Worm (Caenorhabditis elegans): ENCODE results near the gene enee-1.

enee-1 gene

DNA sequence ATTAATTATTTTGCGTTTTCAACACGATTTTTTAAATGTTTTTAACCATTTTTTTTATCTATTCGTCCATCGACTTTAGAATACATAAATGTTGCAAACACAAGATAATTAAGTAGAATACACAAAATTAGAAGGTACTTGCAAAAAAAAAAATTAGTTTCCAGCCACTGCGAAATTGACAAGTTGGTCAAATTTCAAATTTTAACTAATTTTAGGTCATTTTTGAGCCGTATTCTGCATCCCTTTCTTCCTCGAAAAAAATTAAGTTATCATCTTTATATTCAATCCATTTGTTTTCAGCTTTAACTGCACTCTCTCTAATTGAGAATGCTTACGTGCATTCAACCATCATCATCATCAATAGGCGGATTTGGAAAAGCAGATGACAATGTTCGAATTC, 44.9 kb downstream of the enee-1 start, which contains the start of gene egl-26:
egl-26 (plus strand) TSS at position 301 of the 400 bp plus-strand sequence.
- TF ChIP-seq ztf-25 (GFP tag; IDR thresholded peaks at IDR 0.05) (no peak), Y95B8A.8 (GFP tag; IDR thresholded peaks at IDR 0.05) (no peak), tlf-1 (GFP tag; optimal IDR thresholded peaks at IDR 0.05) (no peak), F37B4.10 (GFP tag; IDR thresholded peaks at IDR 0.05) (no peak), ccch-3 (GFP tag; optimal IDR thresholded peaks at IDR 0.05) (no peak), Y79H2A.3 (GFP tag; conservative IDR thresholded peaks at IDR 0.05) (no peak), xnd-1 (tag; optimal IDR thresholded peaks at IDR 0.05) (no peak), attf-6 (GFP tag; IDR thresholded peaks at IDR 0.05) (no peak), unc-130 (GFP tag; optimal IDR thresholded peaks at IDR 0.05) (no peak), sdz-38 (tag; optimal IDR thresholded peaks at IDR 0.05) (no peak), K11D2.4 (GFP tag; IDR thresholded peaks at IDR 0.05) (no peak), nfya-1 (tag; optimal IDR thresholded peaks at IDR 0.05; ENCODE audit: borderline replicate concordance, insufficient read depth) (no peak), F22D6.2 (tag; optimal IDR thresholded peaks at IDR 0.05) (no peak), attf-3 (GFP tag; conservative IDR thresholded peaks at IDR 0.05) (no peak), sptf-2 (GFP tag; optimal IDR thresholded peaks at IDR 0.05) (no peak)

DNA sequence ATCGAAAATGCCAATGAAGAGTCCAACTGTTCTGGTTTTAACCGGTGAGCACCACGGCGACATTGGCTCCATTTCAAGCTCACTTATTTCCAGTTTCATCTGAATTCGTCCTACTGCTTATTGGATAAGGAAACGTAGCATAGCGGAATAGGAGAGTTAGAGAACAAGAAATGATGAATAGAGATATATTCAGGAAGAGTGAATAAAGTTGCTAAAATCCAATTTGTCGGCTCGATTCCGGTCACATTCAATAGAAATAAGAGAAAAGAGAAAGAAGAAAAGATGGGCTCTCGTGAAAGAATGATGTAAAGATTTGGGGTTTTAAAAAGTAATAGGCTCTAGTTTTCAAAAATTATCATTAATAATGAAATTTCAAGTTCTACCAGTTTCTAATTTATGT, 48.9 kb downstream of the enee-1 start:
- TF ChIP-seq aptf-3 (GFP tag; IDR thresholded peaks at IDR 0.05) (no peak), him-1 (tag; optimal IDR thresholded peaks at IDR 0.05) (no peak), aptf-2 (GFP tag; conservative IDR thresholded peaks at IDR 0.05) (no peak), F37B4.10 (GFP tag; IDR thresholded peaks at IDR 0.05) (no peak), T07F8.4 (tag; optimal IDR thresholded peaks at IDR 0.05) (no peak), ceh-27 (GFP tag; optimal IDR thresholded peaks at IDR 0.05) (no peak), hmg-1.2 (GFP tag; IDR thresholded peaks at IDR 0.05) (no peak), lsy-27 (tag; optimal IDR thresholded peaks at IDR 0.05; ENCODE audit: borderline replicate concordance, insufficient read depth) (no peak), attf-5 (GFP tag; optimal IDR thresholded peaks at IDR 0.05) (no peak), rpc-1 (optimal IDR thresholded peaks at IDR 0.05) (no peak), rpc-1 (tag; optimal IDR thresholded peaks at IDR 0.05) (no peak), pha-4 (tag; optimal IDR thresholded peaks at IDR 0.05) (no peak), mxl-1 (tag; optimal IDR thresholded peaks at IDR 0.05) (no peak), Y95B8A.8 (GFP tag; IDR thresholded peaks at IDR 0.05) (no peak), cebp-1 (GFP tag; IDR thresholded peaks at IDR 0.05) (no peak), cebp-1 (tag; optimal IDR thresholded peaks at IDR 0.05) (no peak), hsf-1 (GFP tag; IDR thresholded peaks at IDR 0.05) (no peak), lir-1 (GFP tag; conservative IDR thresholded peaks at IDR 0.05) (no peak), hrde-1 (tag; optimal IDR thresholded peaks at IDR 0.05; ENCODE audit: borderline replicate concordance) (no peak), F22D6.2 (tag; optimal IDR thresholded peaks at IDR 0.05) (no peak)

DNA sequence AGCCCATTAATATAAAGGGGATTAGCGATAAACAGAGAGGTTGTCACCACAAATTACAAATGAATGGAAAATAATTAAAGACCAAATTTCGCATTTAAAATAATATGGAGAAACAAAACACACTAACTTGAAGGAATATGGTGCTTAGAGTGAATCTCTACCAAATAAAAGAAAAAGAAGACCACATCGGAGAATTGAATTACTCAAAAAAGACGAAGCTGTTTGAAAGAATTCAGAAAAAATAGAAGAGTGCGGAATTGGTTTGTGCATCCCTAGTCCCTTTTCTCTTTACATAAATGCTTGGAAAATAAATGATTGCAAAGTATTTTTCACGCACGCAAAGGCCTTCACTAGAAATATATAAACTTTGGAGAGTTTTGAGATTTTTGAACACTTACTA, 49.4 kb downstream of the enee-1 start:
- TF ChIP-seq hlh-12 (tag; optimal IDR thresholded peaks at IDR 0.05) (no peak), F39B2.1 (GFP tag; IDR thresholded peaks at IDR 0.05) (no peak), tbx-9 (tag; optimal IDR thresholded peaks at IDR 0.05; ENCODE audit: borderline replicate concordance) (no peak), lir-1 (GFP tag; conservative IDR thresholded peaks at IDR 0.05) (no peak), B0261.1 (tag; optimal IDR thresholded peaks at IDR 0.05) (no peak), egl-44 (GFP tag; IDR thresholded peaks at IDR 0.05) (no peak), nfya-1 (tag; optimal IDR thresholded peaks at IDR 0.05; ENCODE audit: borderline replicate concordance, insufficient read depth) (no peak), sea-2 (GFP tag; IDR thresholded peaks at IDR 0.05) (no peak), xnd-1 (tag; optimal IDR thresholded peaks at IDR 0.05) (no peak), bed-1 (GFP tag; IDR thresholded peaks at IDR 0.05) (no peak), snpc-4 (GFP tag; optimal IDR thresholded peaks at IDR 0.05) (no peak), snpc-4 (tag; optimal IDR thresholded peaks at IDR 0.05) (no peak), Y95B8A.8 (GFP tag; IDR thresholded peaks at IDR 0.05) (no peak)

Data from whole organism, young adult.